Worm (Caenorhabditis elegans) whole organism, L1 larva: Measurements from ENCODE around the gene F39F10.5.

ENCODE experiments used
- C04F5.9 ChIP-seq: sonication (generic microtip); optimal IDR thresholded peaks from 2 replicates; lab custom pipeline; 2016; ENCODE audit warnings: missing genetic modification characterization, missing compliant biosample characterization
- F16B12.6 ChIP-seq: fragments of 150-350 bp; optimal IDR thresholded peaks from 2 replicates; lab custom pipeline; 2014; ENCODE audit warnings: missing biosample characterization, missing genetic modification characterization
- Y116A8C.19 ChIP-seq: sonication (generic microtip); optimal IDR thresholded peaks from 2 replicates; lab custom pipeline; 2016; ENCODE audit warnings: missing compliant biosample characterization, missing genetic modification characterization, borderline replicate concordance
- aha-1 ChIP-seq: fragments of 150-350 bp; optimal IDR thresholded peaks from 2 replicates; lab custom pipeline; 2014; ENCODE audit warnings: missing biosample characterization, missing genetic modification characterization
- alr-1 ChIP-seq: fragments of 200-800 bp; sonication (Bioruptor generic); optimal IDR thresholded peaks from 2 replicates; lab custom pipeline; 2018; ENCODE audit warnings: borderline replicate concordance, mild to moderate bottlenecking, missing genetic modification characterization, missing compliant biosample characterization
- aly-2 ChIP-seq: fragments of 150-350 bp; optimal IDR thresholded peaks from 2 replicates; lab custom pipeline; 2014; ENCODE audit warnings: missing biosample characterization, missing genetic modification characterization
- ama-1 ChIP-seq: fragments of 150-350 bp; optimal IDR thresholded peaks from 2 replicates; lab custom pipeline; 2014
- blmp-1 ChIP-seq: fragments of 150-350 bp; optimal IDR thresholded peaks from 2 replicates; lab custom pipeline; 2014; ENCODE audit warnings: missing biosample characterization, missing genetic modification characterization
- ceh-63 ChIP-seq: fragments of 200-800 bp; sonication (Bioruptor generic); optimal IDR thresholded peaks from 2 replicates; lab custom pipeline; 2018; ENCODE audit warnings: mild to moderate bottlenecking, missing genetic modification characterization, missing compliant biosample characterization
- ceh-82 ChIP-seq, 3 experiments: fragments of 150-350 bp in 1 of 3; sonication (generic microtip) in 2 of 3; optimal IDR thresholded peaks; 2 replicates each; lab custom pipeline; 2014 to 2017; ENCODE audit warnings: missing biosample characterization in 3 of 3, missing genetic modification characterization in 3 of 3
- ceh-88 ChIP-seq: fragments of 200-800 bp; sonication (Bioruptor generic); IDR thresholded peaks from 2 replicates; pipeline ENCODE4 v1.3.6; 2022; ENCODE audit warnings: missing genetic modification characterization, missing compliant biosample characterization
- ceh-90 ChIP-seq: sonication (generic microtip); optimal IDR thresholded peaks from 2 replicates; lab custom pipeline; 2016; ENCODE audit warnings: missing genetic modification characterization, missing compliant biosample characterization
- dpl-1 ChIP-seq, 3 experiments: fragments of 150-350 bp in 2 of 3; sonication (generic microtip) in 1 of 3; optimal IDR thresholded peaks; 2 replicates each; lab custom pipeline; 2014 to 2017; ENCODE audit warnings: missing biosample characterization in 3 of 3, missing genetic modification characterization in 3 of 3, missing genetic modification reagents in 3 of 3
- egl-27 ChIP-seq, 2 experiments: fragments of 150-350 bp in 1 of 2; sonication (generic microtip); optimal IDR thresholded peaks; 3 replicates each; lab custom pipeline; 2017 to 2018; ENCODE audit warnings: missing biosample characterization in 2 of 2, missing genetic modification characterization in 2 of 2, missing genetic modification reagents in 2 of 2
- elt-2 ChIP-seq: sonication (generic microtip); optimal IDR thresholded peaks from 2 replicates; lab custom pipeline; 2016; ENCODE audit warnings: missing genetic modification characterization, mild to moderate bottlenecking, inconsistent platforms, missing compliant biosample characterization, missing genetic modification reagents
- fkh-4 ChIP-seq: sonication (generic microtip); optimal IDR thresholded peaks from 2 replicates; lab custom pipeline; 2016; ENCODE audit warnings: missing compliant biosample characterization, missing genetic modification characterization, borderline replicate concordance
- fkh-8 ChIP-seq: sonication (generic microtip); optimal IDR thresholded peaks from 2 replicates; lab custom pipeline; 2016; ENCODE audit warnings: mild to moderate bottlenecking, missing genetic modification characterization, missing compliant biosample characterization
- grh-1 ChIP-seq: fragments of 200-800 bp; sonication (Bioruptor generic); IDR thresholded peaks from 2 replicates; pipeline ENCODE4 v1.3.6; 2022; ENCODE audit warnings: missing genetic modification reagents, missing genetic modification characterization, missing compliant biosample characterization
- hlh-17 ChIP-seq: fragments of 200-800 bp; sonication (Bioruptor generic); optimal IDR thresholded peaks from 2 replicates; lab custom pipeline; 2018; ENCODE audit warnings: missing genetic modification characterization, mild to moderate bottlenecking, missing compliant biosample characterization, moderate library complexity, borderline replicate concordance
- irx-1 ChIP-seq: sonication (generic microtip); optimal IDR thresholded peaks from 2 replicates; lab custom pipeline; 2016; ENCODE audit warnings: missing genetic modification characterization, missing compliant biosample characterization
- jun-1 ChIP-seq: fragments of 150-350 bp; optimal IDR thresholded peaks from 2 replicates; lab custom pipeline; 2014; ENCODE audit warnings: missing biosample characterization, missing genetic modification reagents, missing genetic modification characterization
- lin-14 ChIP-seq: fragments of 200-800 bp; sonication (Bioruptor generic); optimal IDR thresholded peaks from 2 replicates; lab custom pipeline; 2018; ENCODE audit warnings: mild to moderate bottlenecking, missing genetic modification characterization, moderate library complexity, missing compliant biosample characterization
- lin-15B ChIP-seq: fragments of 150-350 bp; sonication (generic microtip); optimal IDR thresholded peaks from 3 replicates; lab custom pipeline; 2014; ENCODE audit warnings: missing biosample characterization, missing genetic modification characterization
- lin-39 ChIP-seq: fragments of 150-350 bp; optimal IDR thresholded peaks from 2 replicates; lab custom pipeline; 2014; ENCODE audit warnings: missing biosample characterization, missing genetic modification reagents, missing genetic modification characterization
- mab-9 ChIP-seq: fragments of 200-800 bp; sonication (Bioruptor generic); IDR thresholded peaks from 2 replicates; pipeline ENCODE4 v1.3.6; 2022; ENCODE audit warnings: missing genetic modification reagents, missing genetic modification characterization, missing compliant biosample characterization
- mdl-1 ChIP-seq, 2 experiments: fragments of 150-350 bp; optimal IDR thresholded peaks; 2 replicates each; lab custom pipeline; 2014 to 2017; ENCODE audit warnings: missing biosample characterization in 2 of 2, missing genetic modification characterization in 2 of 2, inconsistent platforms in 1 of 2
- mef-2 ChIP-seq: fragments of 150-350 bp; optimal IDR thresholded peaks from 2 replicates; lab custom pipeline; 2014; ENCODE audit warnings: missing biosample characterization, missing genetic modification characterization
- nhr-11 ChIP-seq: fragments of 150-350 bp; optimal IDR thresholded peaks from 2 replicates; lab custom pipeline; 2014; ENCODE audit warnings: missing biosample characterization, missing genetic modification characterization
- nhr-12 ChIP-seq: sonication (generic microtip); optimal IDR thresholded peaks from 2 replicates; lab custom pipeline; 2017; ENCODE audit warnings: missing biosample characterization, missing genetic modification characterization
- nhr-19 ChIP-seq: fragments of 200-800 bp; sonication (Bioruptor generic); conservative IDR thresholded peaks from 2 replicates; pipeline ENCODE4 v1.3.6; 2022; ENCODE audit warnings: missing genetic modification characterization, missing compliant biosample characterization
- nhr-20 ChIP-seq: sonication (generic microtip); optimal IDR thresholded peaks from 2 replicates; lab custom pipeline; 2016; ENCODE audit warnings: mild to moderate bottlenecking, missing genetic modification characterization, missing compliant biosample characterization
- nhr-237 ChIP-seq: fragments of 150-350 bp; optimal IDR thresholded peaks from 2 replicates; lab custom pipeline; 2014; ENCODE audit warnings: missing biosample characterization, missing genetic modification characterization
- nhr-28 ChIP-seq: fragments of 150-350 bp; optimal IDR thresholded peaks from 2 replicates; lab custom pipeline; 2014; ENCODE audit warnings: missing biosample characterization, missing genetic modification characterization
- nhr-47 ChIP-seq: sonication (generic microtip); optimal IDR thresholded peaks from 2 replicates; lab custom pipeline; 2016; ENCODE audit warnings: mild to moderate bottlenecking, missing genetic modification characterization, moderate library complexity, missing compliant biosample characterization
- nhr-76 ChIP-seq: sonication (generic microtip); optimal IDR thresholded peaks from 2 replicates; lab custom pipeline; 2017; ENCODE audit warnings: missing biosample characterization, missing genetic modification characterization
- nhr-77 ChIP-seq: fragments of 150-350 bp; optimal IDR thresholded peaks from 2 replicates; lab custom pipeline; 2014; ENCODE audit warnings: missing biosample characterization, missing genetic modification characterization
- nhr-84 ChIP-seq: sonication (generic microtip); optimal IDR thresholded peaks from 2 replicates; lab custom pipeline; 2017; ENCODE audit warnings: missing biosample characterization, missing genetic modification characterization
- nhr-90 ChIP-seq: sonication (generic microtip); optimal IDR thresholded peaks from 2 replicates; lab custom pipeline; 2016; ENCODE audit warnings: mild to moderate bottlenecking, missing genetic modification characterization, missing compliant biosample characterization; ENCODE audit not compliant: poor library complexity
- pag-3 ChIP-seq: sonication (generic microtip); optimal IDR thresholded peaks from 2 replicates; lab custom pipeline; 2017; ENCODE audit warnings: missing genetic modification characterization, mild to moderate bottlenecking, missing compliant biosample characterization, antibody characterized with exemption, borderline replicate concordance; ENCODE audit not compliant: insufficient read depth
- rnt-1 ChIP-seq: sonication (generic microtip); optimal IDR thresholded peaks from 2 replicates; lab custom pipeline; 2016; ENCODE audit warnings: mild to moderate bottlenecking, missing genetic modification characterization, moderate library complexity, missing compliant biosample characterization
- skn-1 ChIP-seq: fragments of 150-350 bp; optimal IDR thresholded peaks from 2 replicates; lab custom pipeline; 2014; ENCODE audit warnings: missing biosample characterization, missing genetic modification characterization
- snpc-4 ChIP-seq: fragments of 150-350 bp; optimal IDR thresholded peaks from 2 replicates; lab custom pipeline; 2014; ENCODE audit warnings: missing biosample characterization, missing genetic modification characterization
- snu-23 ChIP-seq: sonication (generic microtip); optimal IDR thresholded peaks from 2 replicates; lab custom pipeline; 2016; ENCODE audit warnings: missing genetic modification characterization, missing compliant biosample characterization
- sox-4 ChIP-seq: sonication (generic microtip); optimal IDR thresholded peaks from 2 replicates; lab custom pipeline; 2016; ENCODE audit warnings: missing genetic modification characterization, missing compliant biosample characterization
- swsn-7 ChIP-seq: sonication (generic microtip); optimal IDR thresholded peaks from 2 replicates; lab custom pipeline; 2016; ENCODE audit warnings: missing genetic modification characterization, missing compliant biosample characterization
- tlp-1 ChIP-seq: fragments of 150-350 bp; optimal IDR thresholded peaks from 2 replicates; lab custom pipeline; 2014; ENCODE audit warnings: missing biosample characterization, missing genetic modification characterization
- unc-30 ChIP-seq: sonication (generic microtip); optimal IDR thresholded peaks from 2 replicates; lab custom pipeline; 2017; ENCODE audit warnings: missing biosample characterization, missing genetic modification characterization
- unc-62 ChIP-seq: fragments of 150-350 bp; optimal IDR thresholded peaks from 2 replicates; lab custom pipeline; 2014; ENCODE audit warnings: missing biosample characterization, missing genetic modification reagents, missing genetic modification characterization
- unc-86 ChIP-seq: sonication (generic microtip); optimal IDR thresholded peaks from 2 replicates; lab custom pipeline; 2016; ENCODE audit warnings: missing genetic modification characterization, missing compliant biosample characterization
- vab-15 ChIP-seq: sonication (generic microtip); optimal IDR thresholded peaks from 2 replicates; lab custom pipeline; 2017; ENCODE audit warnings: missing genotype, mild to moderate bottlenecking, missing genetic modification characterization, missing compliant biosample characterization
- zag-1 ChIP-seq: fragments of 150-350 bp; optimal IDR thresholded peaks from 2 replicates; lab custom pipeline; 2014; ENCODE audit warnings: missing biosample characterization, missing genetic modification characterization
- zip-4 ChIP-seq: fragments of 200-800 bp; sonication (Bioruptor generic); optimal IDR thresholded peaks from 2 replicates; lab custom pipeline; 2018; ENCODE audit warnings: mild to moderate bottlenecking, missing genetic modification characterization, moderate library complexity, missing compliant biosample characterization

F39F10.5 gene

ce11 chrX:16929560-16930332 is 16.2 kb upstream of the F39F10.5 start (continued):
- peak; percentile 95 for TF ChIP-seq grh-1
- TF ChIP-seq rnt-1 (tag; lab: Kevin White, UChicago): peak; percentile 84
- peak; percentile 36 to 86 for TF ChIP-seq egl-27 (tag; optimal IDR thresholded peaks at IDR 0.05; lab: Kevin White, UChicago)
- no peak for TF ChIP-seq pag-3 (tag; lab: Kevin White, UChicago)
- peak; percentile 94 for TF ChIP-seq irx-1 (tag; lab: Kevin White, UChicago)
- peak; percentile 96 for TF ChIP-seq nhr-19
- TF ChIP-seq unc-62: no peak
- TF ChIP-seq elt-2 (tag; lab: Kevin White, UChicago): peak; percentile 82
- TF ChIP-seq nhr-237 (tag; lab: Kevin White, UChicago): peak; percentile 94
- peak; percentile 99 for TF ChIP-seq nhr-47
- peak; percentile 99 for TF ChIP-seq lin-14 (GFP tag; lab: Kevin White, UChicago)
- TF ChIP-seq lin-39 (tag; lab: Kevin White, UChicago): peak; percentile 79
- peak; percentile 99 for TF ChIP-seq nhr-20 (tag; lab: Kevin White, UChicago)
- TF ChIP-seq mdl-1 (tag; optimal IDR thresholded peaks at IDR 0.05; lab: Kevin White, UChicago): peak; percentile 82 to 99
- TF ChIP-seq fkh-4: peak; percentile 19
- peak; percentile 91 for TF ChIP-seq zag-1 (tag; lab: Kevin White, UChicago)
- peak; percentile 74 for TF ChIP-seq aha-1 (tag; lab: Kevin White, UChicago)
- TF ChIP-seq nhr-28: peak; percentile 47
- TF ChIP-seq Y116A8C.19 (tag; lab: Kevin White, UChicago): no peak
- TF ChIP-seq swsn-7 (tag; lab: Kevin White, UChicago): peak; percentile 98
- peak; percentile 100 for TF ChIP-seq fkh-8 (tag; lab: Kevin White, UChicago)
- TF ChIP-seq unc-86 (tag; lab: Kevin White, UChicago): peak; percentile 98
- TF ChIP-seq sox-4 (tag; lab: Kevin White, UChicago): peak; percentile 90
- TF ChIP-seq ama-1 (lab: Kevin White, UChicago): peak; percentile 100
- peak; percentile 70 for TF ChIP-seq nhr-12
- no peak for TF ChIP-seq ceh-90 (tag; lab: Kevin White, UChicago)
- TF ChIP-seq snu-23: peak; percentile 99
- peak; percentile 72 to 94 (median 91) for TF ChIP-seq ceh-82 (tag; optimal IDR thresholded peaks at IDR 0.05; lab: Kevin White, UChicago)
- TF ChIP-seq vab-15 (tag; lab: Kevin White, UChicago): peak; percentile 87
- peak; percentile 91 for TF ChIP-seq ceh-88
- peak; percentile 95 for TF ChIP-seq mef-2 (tag; lab: Kevin White, UChicago)
- TF ChIP-seq alr-1 (tag; lab: Kevin White, UChicago): no peak
- peak; percentile 87 for TF ChIP-seq skn-1 (tag; lab: Kevin White, UChicago)
- peak; percentile 94 for TF ChIP-seq nhr-11 (tag; lab: Kevin White, UChicago)
- TF ChIP-seq hlh-17 (GFP tag; lab: Kevin White, UChicago): no peak
- TF ChIP-seq unc-30 (tag; lab: Kevin White, UChicago): peak; percentile 15
- no peak for TF ChIP-seq F16B12.6 (tag; lab: Kevin White, UChicago)

- TF ChIP-seq mab-9 (no peak), nhr-77 (tag; lab: Kevin White, UChicago) (no peak), C04F5.9 (tag; lab: Kevin White, UChicago) (no peak), nhr-90 (tag; lab: Kevin White, UChicago) (peak; percentile 40), dpl-1 (GFP tag; optimal IDR thresholded peaks at IDR 0.05; lab: Kevin White, UChicago) (no peak), lin-15B (tag; lab: Kevin White, UChicago) (no peak), blmp-1 (tag; lab: Kevin White, UChicago) (no peak), zip-4 (GFP tag; lab: Kevin White, UChicago) (no peak), ceh-63 (GFP tag; lab: Kevin White, UChicago) (no peak), nhr-84 (tag; lab: Kevin White, UChicago) (no peak), jun-1 (tag; lab: Kevin White, UChicago) (no peak), aly-2 (tag; lab: Kevin White, UChicago) (no peak), F16B12.6 (tag; lab: Kevin White, UChicago) (no peak), vab-15 (tag; lab: Kevin White, UChicago) (no peak), pag-3 (tag; lab: Kevin White, UChicago) (no peak), nhr-76 (tag; lab: Kevin White, UChicago) (no peak), tlp-1 (tag; lab: Kevin White, UChicago) (no peak), sox-4 (tag; lab: Kevin White, UChicago) (no peak), snpc-4 (tag; lab: Kevin White, UChicago) (no peak)
These were observed 14.5 kb upstream of the F39F10.5 start for ce11 chrX:16928087-16928486.
